Worm (Caenorhabditis elegans): Measurements from ENCODE around the gene kin-29.

kin-29 gene

ce11 chrX:2857070-2857825 is 5.0 kb upstream of the kin-29 start, which contains the start of gene tra-4:
Gene tra-4 (minus strand): TSS chrX:2857603.
- no peak for TF ChIP-seq madf-5 (GFP tag; IDR thresholded peaks at IDR 0.05)
- no peak for TF ChIP-seq duxl-1 (tag; optimal IDR thresholded peaks at IDR 0.05; ENCODE audit: poor library complexity)
- TF ChIP-seq nhr-48 (tag; optimal IDR thresholded peaks at IDR 0.05), result no peak
- TF ChIP-seq unc-39 (tag; optimal IDR thresholded peaks at IDR 0.05), result no peak
- no peak for TF ChIP-seq mdl-1 (tag; optimal IDR thresholded peaks at IDR 0.05)
- TF ChIP-seq nhr-28 (tag; optimal IDR thresholded peaks at IDR 0.05), result peak; percentile 26
- TF ChIP-seq snpc-1.2 (GFP tag; IDR thresholded peaks at IDR 0.05), result no peak
- no peak for TF ChIP-seq skn-1 (tag; optimal IDR thresholded peaks at IDR 0.05)
- TF ChIP-seq aha-1 (tag), result peak; percentile 38
- TF ChIP-seq F37D6.2 (tag; optimal IDR thresholded peaks at IDR 0.05), result no peak
- no peak for TF ChIP-seq F49E8.2 (tag; optimal IDR thresholded peaks at IDR 0.05; ENCODE audit: borderline replicate concordance)
- no peak for TF ChIP-seq lin-39 (tag; optimal IDR thresholded peaks at IDR 0.05)
- TF ChIP-seq fkh-10 (GFP tag; optimal IDR thresholded peaks at IDR 0.05), result no peak
- no peak for TF ChIP-seq nhr-41 (GFP tag; IDR thresholded peaks at IDR 0.05)
- no peak for TF ChIP-seq rbr-2 (tag; optimal IDR thresholded peaks at IDR 0.05)
- TF ChIP-seq T20F7.1 (GFP tag; optimal IDR thresholded peaks at IDR 0.05), result no peak
- TF ChIP-seq dmd-9 (GFP tag; IDR thresholded peaks at IDR 0.05), result no peak
- peak; percentile 91 for TF ChIP-seq mes-2 (tag; optimal IDR thresholded peaks at IDR 0.05; ENCODE audit: poor library complexity, severe bottlenecking)
- no peak for TF ChIP-seq daf-16 (GFP tag; optimal IDR thresholded peaks at IDR 0.05)
- no peak for TF ChIP-seq daf-16 (tag; optimal IDR thresholded peaks at IDR 0.05)
- TF ChIP-seq ceh-82 (tag; optimal IDR thresholded peaks at IDR 0.05), result no peak
- TF ChIP-seq attf-4 (tag; optimal IDR thresholded peaks at IDR 0.05), result no peak
- no peak for TF ChIP-seq ztf-11 (tag; optimal IDR thresholded peaks at IDR 0.05)
- no peak for TF ChIP-seq zfp-2 (tag; optimal IDR thresholded peaks at IDR 0.05)
- peak in 1 of 2 experiments; percentile 7 for TF ChIP-seq hif-1 (tag; optimal IDR thresholded peaks at IDR 0.05)
- TF ChIP-seq saeg-2 (GFP tag; IDR thresholded peaks at IDR 0.05), result no peak
- peak in 1 of 2 experiments; percentile 46 for TF ChIP-seq lsy-2 (tag; optimal IDR thresholded peaks at IDR 0.05)
- no peak for TF ChIP-seq nhr-237 (tag; optimal IDR thresholded peaks at IDR 0.05)
- no peak for TF ChIP-seq F10B5.3 (tag; optimal IDR thresholded peaks at IDR 0.05)
- no peak for TF ChIP-seq nhr-25 (tag; optimal IDR thresholded peaks at IDR 0.05; ENCODE audit: borderline replicate concordance, insufficient read depth)
- TF ChIP-seq Y75B8A.6 (GFP tag; IDR thresholded peaks at IDR 0.05), result no peak
- no peak for TF ChIP-seq fos-1 (tag; optimal IDR thresholded peaks at IDR 0.05)
- TF ChIP-seq pqm-1 (tag; optimal IDR thresholded peaks at IDR 0.05), result no peak
- no peak for TF ChIP-seq hlh-11 (tag; optimal IDR thresholded peaks at IDR 0.05)
- TF ChIP-seq R02D3.7 (tag; optimal IDR thresholded peaks at IDR 0.05), result no peak
- no peak for TF ChIP-seq aly-2 (tag; optimal IDR thresholded peaks at IDR 0.05)
- TF ChIP-seq mxl-3 (GFP tag; optimal IDR thresholded peaks at IDR 0.05), result no peak
- no peak for TF ChIP-seq F44E2.7 (GFP tag; IDR thresholded peaks at IDR 0.05)
- no peak for TF ChIP-seq gei-8 (GFP tag; optimal IDR thresholded peaks at IDR 0.05)
- no peak for TF ChIP-seq zip-11 (GFP tag; IDR thresholded peaks at IDR 0.05)
- no peak for TF ChIP-seq Y5F2A.4 (GFP tag; optimal IDR thresholded peaks at IDR 0.05)
- no peak for TF ChIP-seq nhr-77 (tag; optimal IDR thresholded peaks at IDR 0.05)

- TF ChIP-seq madf-5 (GFP tag; IDR thresholded peaks at IDR 0.05) (no peak), zip-2 (tag; optimal IDR thresholded peaks at IDR 0.05) (no peak), nhr-42 (GFP tag; IDR thresholded peaks at IDR 0.05) (no peak), nhr-76 (tag; optimal IDR thresholded peaks at IDR 0.05) (no peak), nhr-28 (tag; optimal IDR thresholded peaks at IDR 0.05) (no peak), rbr-2 (tag; optimal IDR thresholded peaks at IDR 0.05) (no peak), F26F4.8 (GFP tag; conservative IDR thresholded peaks at IDR 0.05) (no peak), nhr-6 (tag; optimal IDR thresholded peaks at IDR 0.05) (no peak), nhr-102 (tag; optimal IDR thresholded peaks at IDR 0.05) (no peak), lin-39 (tag; optimal IDR thresholded peaks at IDR 0.05) (no peak), ceh-82 (tag; optimal IDR thresholded peaks at IDR 0.05) (no peak), madf-9 (GFP tag; conservative IDR thresholded peaks at IDR 0.05) (no peak), dmd-9 (GFP tag; IDR thresholded peaks at IDR 0.05) (no peak), lin-1 (GFP tag; IDR thresholded peaks at IDR 0.05) (no peak), daf-19 (GFP tag; conservative IDR thresholded peaks at IDR 0.05) (no peak)
Measured at ce11 chrX:2853963-2854362, 1.7 kb upstream of the kin-29 start.

Measured in whole organism, L4 larva.